Fruit fly (Drosophila melanogaster): ENCODE measurements around the gene CG16743.

Gene CG16743

DNA sequence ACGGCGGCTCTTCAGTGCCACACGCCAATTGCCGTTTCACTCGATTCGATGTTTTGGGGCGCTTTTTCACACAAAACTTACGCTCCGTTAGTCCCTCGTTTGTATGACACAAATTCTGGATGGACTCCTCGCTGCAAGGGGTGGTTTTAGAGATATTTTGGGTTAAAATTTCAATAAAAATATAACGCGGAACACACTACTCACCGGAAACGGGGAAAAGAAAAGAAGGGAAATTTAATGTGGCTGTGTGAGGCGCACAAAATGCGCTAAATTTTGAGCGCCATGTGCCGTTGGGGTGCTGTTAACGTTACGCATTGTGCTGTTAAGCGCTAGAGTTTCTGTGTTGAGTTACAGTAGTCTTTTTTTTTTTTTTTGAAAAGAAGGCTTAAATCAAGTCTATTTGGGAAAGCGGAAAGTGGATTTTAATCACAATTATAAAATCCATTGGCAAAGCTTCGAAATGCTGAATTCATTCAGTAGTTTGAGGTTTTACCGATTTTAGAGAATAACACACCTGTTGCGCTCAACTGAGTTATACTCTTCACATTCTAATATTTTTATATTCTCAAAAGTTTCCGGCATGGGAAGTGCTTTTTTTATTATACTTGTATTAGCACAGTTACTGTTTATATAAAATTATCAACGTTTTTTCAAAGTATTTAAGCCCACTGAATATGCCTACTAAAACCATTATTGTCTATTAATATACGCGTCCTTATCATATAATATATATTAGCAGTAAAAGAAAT is 32.0 kb downstream of the CG16743 start, which contains the start of gene RpL9 (continued):
- TF ChIP-seq D19B (GFP tag; optimal IDR thresholded peaks at IDR 0.05), result peak; percentile 42
- TF ChIP-seq run (tag; optimal IDR thresholded peaks at IDR 0.05), result no peak
- TF ChIP-seq Sox102F (GFP tag; optimal IDR thresholded peaks at IDR 0.05), result no peak
- no peak for TF ChIP-seq CG2889 (GFP tag; IDR thresholded peaks at IDR 0.05)
- TF ChIP-seq Side (GFP tag; optimal IDR thresholded peaks at IDR 0.05), result peak; percentile 82
- TF ChIP-seq mld (GFP tag; IDR thresholded peaks at IDR 0.05; ENCODE audit: partially characterized antibody), result no peak
- TF ChIP-seq so (GFP tag; IDR thresholded peaks at IDR 0.05), result no peak
- TF ChIP-seq Rfx (GFP tag; IDR thresholded peaks at IDR 0.05), result no peak; the same call in 1 of the 2 replicates
- TF ChIP-seq fd3F (GFP tag; optimal IDR thresholded peaks at IDR 0.05), result peak; percentile 42
- TF ChIP-seq tgo (GFP tag; IDR thresholded peaks at IDR 0.05), result peak; percentile 33; the same call in 1 of the 3 replicates
- peak; percentile 84 for TF ChIP-seq CG12219 (GFP tag; optimal IDR thresholded peaks at IDR 0.05)
- TF ChIP-seq Adf1 (GFP tag; IDR thresholded peaks at IDR 0.05), result no peak
- peak; percentile 64 for TF ChIP-seq CG18262 (tag; optimal IDR thresholded peaks at IDR 0.05)
- TF ChIP-seq Doc2 (GFP tag; IDR thresholded peaks at IDR 0.05), result no peak
- TF ChIP-seq NC2α (GFP tag; optimal IDR thresholded peaks at IDR 0.05), result peak; percentile 25
- TF ChIP-seq CG31365 (tag; optimal IDR thresholded peaks at IDR 0.05), result peak; percentile 80
- TF ChIP-seq CG10267 (tag; optimal IDR thresholded peaks at IDR 0.05), result peak; percentile 72
- TF ChIP-seq CG18476 (GFP tag; optimal IDR thresholded peaks at IDR 0.05), result no peak
- peak; percentile 32 for TF ChIP-seq psq (GFP tag; optimal IDR thresholded peaks at IDR 0.05)
- peak; percentile 79 for TF ChIP-seq unpg (GFP tag; optimal IDR thresholded peaks at IDR 0.05)
- no peak for TF ChIP-seq Hmr (GFP tag; optimal IDR thresholded peaks at IDR 0.05)
- TF ChIP-seq MTF-1 (GFP tag; optimal IDR thresholded peaks at IDR 0.05; ENCODE audit: borderline replicate concordance), result peak; percentile 92
- TF ChIP-seq cad (GFP tag; optimal IDR thresholded peaks at IDR 0.05), result no peak
- TF ChIP-seq CG9727 (GFP tag; optimal IDR thresholded peaks at IDR 0.05), result peak; percentile 82
- TF ChIP-seq btn (GFP tag; optimal IDR thresholded peaks at IDR 0.05), result peak; percentile 41
- no peak for TF ChIP-seq pan (optimal IDR thresholded peaks at IDR 0.05)
- TF ChIP-seq pan (GFP tag; optimal IDR thresholded peaks at IDR 0.05 in 1 of 2, IDR thresholded peaks at IDR 0.05 in 1 of 2), result no peak
- peak; percentile 5 for TF ChIP-seq vfl (GFP tag; optimal IDR thresholded peaks at IDR 0.05)
- peak; percentile 99 for TF ChIP-seq MESR4 (GFP tag; optimal IDR thresholded peaks at IDR 0.05)
- no peak for TF ChIP-seq Aef1 (GFP tag; IDR thresholded peaks at IDR 0.05)
- peak; percentile 9 for TF ChIP-seq slou (GFP tag; optimal IDR thresholded peaks at IDR 0.05)
- no peak for TF ChIP-seq Lpt (GFP tag; optimal IDR thresholded peaks at IDR 0.05)
- TF ChIP-seq Meics (GFP tag; optimal IDR thresholded peaks at IDR 0.05), result peak; percentile 86
- peak; percentile 61 for TF ChIP-seq phol (tag; optimal IDR thresholded peaks at IDR 0.05)
- no peak for TF ChIP-seq grau (tag; optimal IDR thresholded peaks at IDR 0.05)
- TF ChIP-seq Xrp1 (GFP tag; IDR thresholded peaks at IDR 0.05), result 0 out of 2 replicates have a peak, but pooled peaks have one; percentile 6
- TF ChIP-seq CG13775 (GFP tag; optimal IDR thresholded peaks at IDR 0.05), result peak; percentile 78
- peak; percentile 69 for TF ChIP-seq CG17359 (tag; optimal IDR thresholded peaks at IDR 0.05)
- peak; percentile 70 for TF ChIP-seq nerfin-1 (tag; optimal IDR thresholded peaks at IDR 0.05)
- TF ChIP-seq CG4707 (GFP tag; optimal IDR thresholded peaks at IDR 0.05), result peak; percentile 85
- peak; percentile 93 for TF ChIP-seq sens (GFP tag)
- peak in 1 of 2 experiments; percentile 28 for TF ChIP-seq chif (GFP tag; optimal IDR thresholded peaks at IDR 0.05)
- peak; percentile 81 for TF ChIP-seq Sox100B (GFP tag; optimal IDR thresholded peaks at IDR 0.05)
- TF ChIP-seq CG30020 (tag; optimal IDR thresholded peaks at IDR 0.05), result peak; percentile 17
- TF ChIP-seq sisA (GFP tag; IDR thresholded peaks at IDR 0.05), result no peak
- peak; percentile 64; the same call in 1 of the 2 replicates for TF ChIP-seq bowl (GFP tag; IDR thresholded peaks at IDR 0.05)
- TF ChIP-seq CG13287 (GFP tag; IDR thresholded peaks at IDR 0.05; ENCODE audit: partially characterized antibody), result no peak; the same call in 1 of the 2 replicates
- peak; percentile 67 for TF ChIP-seq CG2202 (tag; optimal IDR thresholded peaks at IDR 0.05)
- peak; percentile 75 for TF ChIP-seq CG32532 (GFP tag; IDR thresholded peaks at IDR 0.05)
- peak; percentile 15 for TF ChIP-seq Atf3 (GFP tag; optimal IDR thresholded peaks at IDR 0.05)
